Fruit fly (Drosophila melanogaster): ENCODE measurements around the gene CG18530.

DNA sequence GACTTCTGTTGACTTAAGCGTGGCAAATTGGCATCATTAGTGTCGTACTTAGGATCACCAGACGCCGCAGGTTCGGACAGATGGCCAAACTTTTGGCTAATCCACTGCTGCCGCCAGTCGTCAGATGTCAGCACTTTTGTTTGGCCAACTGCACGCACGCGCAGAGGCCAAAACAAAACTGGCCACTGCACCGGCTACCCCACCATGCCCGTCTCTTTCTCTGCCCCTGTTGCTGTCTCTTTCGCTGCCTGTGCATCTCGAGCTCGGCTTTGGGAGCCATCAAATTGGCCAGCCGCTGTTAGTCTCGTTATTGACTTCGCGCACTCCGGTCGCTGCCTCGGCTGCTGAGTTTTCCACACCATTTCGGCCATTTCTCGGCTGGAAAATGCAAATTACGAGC lies 29.4 kb downstream of the CG18530 start, which contains the start of gene CG14395:
- TF ChIP-seq insv (optimal IDR thresholded peaks at IDR 0.05), result no peak
- no peak for TF ChIP-seq Sin3A (optimal IDR thresholded peaks at IDR 0.05)
